Worm (Caenorhabditis elegans) whole organism, L3 larva: ENCODE measurements around the gene srz-44.

Experiments
- R02D3.7 ChIP-seq: fragments of 150-350 bp; optimal IDR thresholded peaks from 2 replicates; lab custom pipeline; 2014; ENCODE audit warnings: missing biosample characterization, missing genetic modification characterization
- aly-2 ChIP-seq: fragments of 150-350 bp; optimal IDR thresholded peaks from 2 replicates; lab custom pipeline; 2014; ENCODE audit warnings: missing biosample characterization, missing genetic modification characterization
- ama-1 ChIP-seq: fragments of 150-350 bp; optimal IDR thresholded peaks from 2 replicates; lab custom pipeline; 2018
- ceh-16 ChIP-seq: sonication (generic microtip); optimal IDR thresholded peaks from 2 replicates; lab custom pipeline; 2017; ENCODE audit warnings: missing biosample characterization, missing genetic modification characterization
- ceh-28 ChIP-seq: fragments of 150-350 bp; optimal IDR thresholded peaks from 2 replicates; lab custom pipeline; 2014; ENCODE audit warnings: missing biosample characterization, missing genetic modification reagents, missing genetic modification characterization
- ceh-9 ChIP-seq: sonication (generic microtip); optimal IDR thresholded peaks from 2 replicates; lab custom pipeline; 2018; ENCODE audit warnings: missing biosample characterization, missing genetic modification characterization
- daf-12 ChIP-seq: fragments of 150-350 bp; optimal IDR thresholded peaks from 2 replicates; lab custom pipeline; 2014; ENCODE audit warnings: missing biosample characterization, missing genetic modification reagents, missing genetic modification characterization
- egl-27 ChIP-seq: sonication (generic microtip); optimal IDR thresholded peaks from 4 replicates; lab custom pipeline; 2017; ENCODE audit warnings: missing biosample characterization, missing genetic modification reagents, missing genetic modification characterization
- egl-5 ChIP-seq: fragments of 150-350 bp; optimal IDR thresholded peaks from 2 replicates; lab custom pipeline; 2017; ENCODE audit warnings: missing biosample characterization, missing genetic modification reagents, missing genetic modification characterization, inconsistent platforms
- elt-1 ChIP-seq: fragments of 150-350 bp; optimal IDR thresholded peaks from 2 replicates; lab custom pipeline; 2014; ENCODE audit warnings: missing biosample characterization, missing genetic modification characterization
- elt-2 ChIP-seq: sonication (generic microtip); optimal IDR thresholded peaks from 2 replicates; lab custom pipeline; 2016; ENCODE audit warnings: missing genetic modification reagents, mild to moderate bottlenecking, missing genetic modification characterization, missing compliant biosample characterization
- eor-1 ChIP-seq, 2 experiments: fragments of 150-350 bp; optimal IDR thresholded peaks; 2 replicates each; lab custom pipeline; 2014 to 2018; ENCODE audit warnings: missing biosample characterization in 2 of 2, missing genetic modification characterization in 2 of 2
- fkh-10 ChIP-seq: sonication (generic microtip); optimal IDR thresholded peaks from 2 replicates; lab custom pipeline; 2017; ENCODE audit warnings: missing biosample characterization, missing genetic modification reagents, missing genetic modification characterization
- fkh-2 ChIP-seq: fragments of 150-350 bp; optimal IDR thresholded peaks from 2 replicates; lab custom pipeline; 2014; ENCODE audit warnings: missing biosample characterization, missing genetic modification reagents, missing genetic modification characterization
- fos-1 ChIP-seq: fragments of 150-350 bp; optimal IDR thresholded peaks from 2 replicates; lab custom pipeline; 2014; ENCODE audit warnings: missing biosample characterization, missing genetic modification characterization
- jun-1 ChIP-seq: fragments of 150-350 bp; optimal IDR thresholded peaks from 2 replicates; lab custom pipeline; 2014; ENCODE audit warnings: missing biosample characterization, missing genetic modification reagents, missing genetic modification characterization
- mdl-1 ChIP-seq: fragments of 150-350 bp; optimal IDR thresholded peaks from 2 replicates; lab custom pipeline; 2014; ENCODE audit warnings: missing biosample characterization, missing genetic modification characterization
- nhr-12 ChIP-seq: fragments of 150-350 bp; optimal IDR thresholded peaks from 2 replicates; lab custom pipeline; 2014; ENCODE audit warnings: missing biosample characterization, missing genetic modification characterization
- nhr-23 ChIP-seq: fragments of 150-350 bp; optimal IDR thresholded peaks from 2 replicates; lab custom pipeline; 2014; ENCODE audit warnings: missing biosample characterization, missing genetic modification reagents, missing genetic modification characterization
- nhr-25 ChIP-seq: sonication (generic microtip); optimal IDR thresholded peaks from 2 replicates; lab custom pipeline; 2017; ENCODE audit warnings: missing biosample characterization, missing genetic modification characterization
- nhr-43 ChIP-seq: sonication (generic microtip); optimal IDR thresholded peaks from 2 replicates; lab custom pipeline; 2016; ENCODE audit warnings: mild to moderate bottlenecking, missing genetic modification characterization, missing compliant biosample characterization; ENCODE audit not compliant: poor library complexity, severe bottlenecking
- nhr-67 ChIP-seq: fragments of 150-350 bp; optimal IDR thresholded peaks from 2 replicates; lab custom pipeline; 2014; ENCODE audit warnings: missing biosample characterization, missing genetic modification characterization
- nhr-76 ChIP-seq: fragments of 150-350 bp; sonication (generic microtip); optimal IDR thresholded peaks from 5 replicates; lab custom pipeline; 2014; ENCODE audit warnings: missing biosample characterization, missing genetic modification characterization
- nhr-77 ChIP-seq: fragments of 150-350 bp; optimal IDR thresholded peaks from 2 replicates; lab custom pipeline; 2014; ENCODE audit warnings: missing biosample characterization, missing genetic modification characterization
- pha-4 ChIP-seq: fragments of 150-350 bp; optimal IDR thresholded peaks from 2 replicates; lab custom pipeline; 2014; ENCODE audit warnings: missing biosample characterization, missing genetic modification reagents, missing genetic modification characterization
- sea-2 ChIP-seq: fragments of 150-350 bp; sonication (generic microtip); optimal IDR thresholded peaks from 4 replicates; lab custom pipeline; 2014; ENCODE audit warnings: missing biosample characterization, missing genetic modification reagents, missing genetic modification characterization
- skn-1 ChIP-seq: fragments of 150-350 bp; optimal IDR thresholded peaks from 2 replicates; lab custom pipeline; 2014; ENCODE audit warnings: missing biosample characterization, missing genetic modification characterization
- unc-62 ChIP-seq: fragments of 150-350 bp; sonication (generic microtip); optimal IDR thresholded peaks from 4 replicates; lab custom pipeline; 2014; ENCODE audit warnings: missing biosample characterization, missing genetic modification reagents, missing genetic modification characterization
- ztf-11 ChIP-seq: fragments of 150-350 bp; optimal IDR thresholded peaks from 2 replicates; lab custom pipeline; 2014; ENCODE audit warnings: missing biosample characterization, missing genetic modification characterization
- ztf-4 ChIP-seq: fragments of 150-350 bp; optimal IDR thresholded peaks from 2 replicates; lab custom pipeline; 2014; ENCODE audit warnings: missing biosample characterization, missing genetic modification characterization

Gene srz-44

DNA sequence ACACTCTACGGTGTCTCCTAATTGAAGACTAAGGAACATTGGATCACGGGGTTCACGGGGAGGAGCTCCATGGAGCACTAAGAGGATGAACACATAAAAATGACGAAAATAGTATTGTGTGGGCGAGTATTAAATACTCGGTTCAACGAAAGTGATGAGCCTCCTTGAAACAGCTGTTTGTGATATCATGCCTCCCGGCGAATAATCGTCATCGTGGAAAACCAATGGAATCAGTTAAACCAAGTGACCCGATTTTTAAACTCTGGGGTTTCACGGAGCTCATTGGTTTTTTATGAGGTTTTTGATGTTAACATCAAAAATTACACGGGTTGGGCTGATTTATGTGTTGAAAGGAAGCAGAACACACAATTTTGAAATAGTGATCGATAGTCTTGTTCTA lies 22.8 kb upstream of the srz-44 start:
- TF ChIP-seq mdl-1 (tag; lab: Kevin White, UChicago) (no peak), ceh-28 (tag; lab: Kevin White, UChicago) (no peak), nhr-77 (tag; lab: Kevin White, UChicago) (no peak), ceh-9 (no peak), fkh-10 (GFP tag; lab: Kevin White, UChicago) (no peak), fos-1 (tag; lab: Kevin White, UChicago) (no peak), ztf-4 (tag; lab: Kevin White, UChicago) (no peak), ztf-11 (no peak), ama-1 (lab: Kevin White, UChicago) (no peak), skn-1 (no peak), aly-2 (tag; lab: Kevin White, UChicago) (no peak), ceh-16 (tag; lab: Kevin White, UChicago) (no peak), nhr-67 (tag; lab: Kevin White, UChicago) (no peak)
- TF ChIP-seq, all 47 proteins: peak for 0

DNA sequence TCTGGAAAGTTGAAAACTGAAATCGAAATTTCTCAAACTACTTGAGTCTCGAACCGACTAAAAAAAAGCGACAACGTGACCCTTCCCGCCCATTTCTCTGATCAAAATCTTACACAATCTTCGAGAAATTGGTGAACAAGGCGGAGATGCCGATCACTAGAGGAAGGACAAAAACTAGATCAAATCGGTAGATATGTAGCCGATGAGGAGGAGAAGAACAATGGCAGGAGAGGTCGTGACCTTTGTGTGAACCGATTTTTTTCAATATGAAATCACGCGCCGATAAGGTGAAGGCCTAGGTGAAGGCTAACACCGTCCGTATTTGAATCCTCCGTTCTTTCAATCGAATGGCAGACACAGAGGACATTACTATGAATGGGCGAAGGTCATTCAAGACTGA lies 22.2 kb upstream of the srz-44 start:
- TF ChIP-seq nhr-23: peak; percentile 79
- TF ChIP-seq ztf-11: no peak
- TF ChIP-seq nhr-67 (tag; lab: Kevin White, UChicago): no peak
- TF ChIP-seq ceh-16 (tag; lab: Kevin White, UChicago): no peak
- no peak for TF ChIP-seq R02D3.7
- TF ChIP-seq nhr-25: peak; percentile 99
- TF ChIP-seq eor-1 (tag; optimal IDR thresholded peaks at IDR 0.05; lab: Kevin White, UChicago): no peak
- no peak for TF ChIP-seq nhr-76 (tag; lab: Kevin White, UChicago)
- TF ChIP-seq fos-1 (tag; lab: Kevin White, UChicago): no peak
- peak; percentile 98 for TF ChIP-seq elt-1
- TF ChIP-seq fkh-2 (tag; lab: Kevin White, UChicago): no peak

DNA sequence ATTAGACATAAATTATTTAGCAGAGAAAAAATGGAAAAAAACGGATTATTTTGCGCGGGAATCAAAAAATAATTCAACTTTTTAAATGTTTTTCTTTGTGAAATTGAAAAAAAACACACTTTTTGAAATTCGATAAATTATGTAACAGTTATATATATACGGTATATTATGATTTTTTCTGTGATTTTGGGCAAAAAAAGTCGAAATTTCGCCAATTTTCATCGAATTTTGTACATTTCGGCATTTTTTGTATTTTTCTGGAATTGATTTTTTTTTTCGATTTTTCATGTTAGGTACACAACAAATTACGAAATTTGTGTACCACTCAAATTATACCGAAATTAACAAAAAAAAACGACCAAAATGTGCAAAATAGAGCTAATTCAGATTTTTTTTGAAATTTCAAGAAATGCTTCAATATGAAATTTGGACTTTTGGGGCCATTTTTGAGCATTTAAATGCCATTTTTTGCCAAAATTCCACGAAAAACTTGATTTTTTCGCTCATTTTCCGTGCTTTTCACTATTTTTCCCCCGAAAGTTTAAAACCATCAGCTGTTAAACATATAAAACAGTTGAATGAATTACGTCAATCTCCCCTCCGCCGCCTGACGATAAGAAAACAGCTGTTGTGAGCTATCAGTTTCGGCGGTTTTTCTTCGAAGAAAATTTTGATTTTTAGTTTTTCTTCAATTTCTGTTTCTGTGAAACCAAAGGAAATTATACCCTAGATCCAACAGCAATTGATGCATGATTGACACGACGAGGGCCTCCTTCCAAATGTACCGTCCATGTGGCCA lies 19.7 kb upstream of the srz-44 start:
- TF ChIP-seq unc-62 (GFP tag; lab: Kevin White, UChicago) (no peak), egl-5 (tag; lab: Kevin White, UChicago) (peak; percentile 1), elt-2 (peak; percentile 16)

DNA sequence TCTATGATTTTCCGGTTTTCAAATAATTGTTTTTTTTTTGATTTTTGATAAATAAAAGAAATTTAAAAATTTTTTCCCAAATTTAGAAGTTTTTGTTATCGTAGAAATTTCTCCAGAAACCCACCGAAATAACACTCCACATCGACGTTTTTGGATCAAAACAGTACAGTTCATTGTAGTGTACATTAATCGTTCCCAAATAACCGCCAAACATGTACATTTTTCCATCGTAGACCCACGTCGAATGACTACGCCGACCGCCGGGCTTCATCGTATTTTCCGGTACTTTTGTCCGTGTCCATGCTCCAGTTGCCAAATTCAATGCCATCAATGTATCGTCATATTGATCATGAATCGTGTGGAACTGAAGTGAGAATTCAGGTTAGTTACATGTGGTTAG lies 15.4 kb upstream of the srz-44 start, which contains the start of gene F53E4.2:
Gene F53E4.2 (plus strand): TSS at position 301 of the 400 bp plus-strand sequence.
- TF ChIP-seq jun-1 (tag; lab: Kevin White, UChicago) (no peak), daf-12 (tag; lab: Kevin White, UChicago) (no peak), nhr-77 (tag; lab: Kevin White, UChicago) (no peak), nhr-43 (tag; lab: Kevin White, UChicago) (no peak)

DNA sequence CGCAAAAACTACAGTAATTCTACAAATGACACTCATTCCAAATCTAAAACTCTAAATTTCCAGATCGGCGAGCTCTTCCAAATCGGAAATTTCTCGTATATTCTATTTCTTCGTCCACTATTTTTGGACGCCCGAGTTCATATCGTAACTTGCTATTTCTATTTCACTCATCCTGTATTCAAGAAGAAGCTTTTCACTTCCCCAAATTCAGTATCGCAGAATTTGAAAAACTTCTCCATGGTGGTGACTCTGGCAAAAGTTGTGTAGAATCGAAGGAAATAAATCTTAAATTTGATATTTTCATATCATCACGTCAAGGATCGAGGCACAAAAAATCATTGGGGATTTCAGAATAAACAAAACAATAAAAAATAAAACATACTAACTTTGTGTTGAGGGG lies 13.4 kb upstream of the srz-44 start:
- TF ChIP-seq sea-2 (GFP tag; lab: Kevin White, UChicago) (no peak), nhr-23 (no peak), R02D3.7 (no peak), nhr-12 (no peak), mdl-1 (tag; lab: Kevin White, UChicago) (no peak), jun-1 (tag; lab: Kevin White, UChicago) (no peak), pha-4 (tag; lab: Kevin White, UChicago) (no peak), egl-27 (tag; lab: Kevin White, UChicago) (no peak), fos-1 (tag; lab: Kevin White, UChicago) (no peak)

DNA sequence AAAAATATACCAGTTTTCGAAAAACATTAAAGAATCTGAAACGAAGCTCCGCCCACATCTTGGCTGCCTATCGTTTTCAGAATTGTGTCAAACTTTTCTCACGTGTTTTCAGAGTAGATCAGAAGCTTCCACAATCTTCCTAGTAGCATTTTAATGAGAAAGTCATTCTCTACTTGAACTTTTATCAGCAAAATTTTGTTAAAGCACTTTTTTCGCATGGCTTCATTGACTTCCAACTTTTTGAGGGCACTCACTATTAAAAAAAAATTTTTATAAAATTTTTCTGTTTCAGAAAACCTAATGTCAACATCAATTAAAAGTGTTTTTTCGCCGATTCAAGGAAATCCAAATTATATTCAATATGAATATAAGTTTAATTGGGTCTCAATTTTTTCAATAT lies 11.4 kb upstream of the srz-44 start, which contains the start of gene sru-42:
Gene sru-42 (plus strand): TSS at position 301 of the 400 bp plus-strand sequence.
- no peak for TF ChIP-seq ceh-16 (tag; lab: Kevin White, UChicago)
- TF ChIP-seq nhr-76 (tag; lab: Kevin White, UChicago): no peak
